Worm (Caenorhabditis elegans) whole organism, young adult: Measurements from ENCODE around the gene C08H9.15.
"Not testable (repeated sequence)": the region's sequence is repeated elsewhere in the genome, so short reads cannot be mapped to it uniquely, and the experiment has no call there.

Experiments used
- T26A5.8 ChIP-seq: sonication (generic microtip); optimal IDR thresholded peaks from 2 replicates; lab custom pipeline; 2016; ENCODE audit warnings: missing genetic modification characterization, missing compliant biosample characterization
- ama-1 ChIP-seq, 3 experiments: fragments of 150-350 bp in 1 of 3; sonication (generic microtip) in 2 of 3; optimal IDR thresholded peaks; 2 replicates each; lab custom pipeline; 2014 to 2018; ENCODE audit warnings: missing biosample characterization in 2 of 3, missing genetic modification characterization in 2 of 3, missing genetic modification reagents in 2 of 3
- athp-1 ChIP-seq: sonication (generic microtip); optimal IDR thresholded peaks from 2 replicates; lab custom pipeline; 2017; ENCODE audit warnings: mild to moderate bottlenecking, missing genetic modification characterization, missing compliant biosample characterization
- dpl-1 ChIP-seq: fragments of 150-350 bp; optimal IDR thresholded peaks from 2 replicates; lab custom pipeline; 2014; ENCODE audit warnings: missing biosample characterization, missing genetic modification reagents, missing genetic modification characterization

DNA sequence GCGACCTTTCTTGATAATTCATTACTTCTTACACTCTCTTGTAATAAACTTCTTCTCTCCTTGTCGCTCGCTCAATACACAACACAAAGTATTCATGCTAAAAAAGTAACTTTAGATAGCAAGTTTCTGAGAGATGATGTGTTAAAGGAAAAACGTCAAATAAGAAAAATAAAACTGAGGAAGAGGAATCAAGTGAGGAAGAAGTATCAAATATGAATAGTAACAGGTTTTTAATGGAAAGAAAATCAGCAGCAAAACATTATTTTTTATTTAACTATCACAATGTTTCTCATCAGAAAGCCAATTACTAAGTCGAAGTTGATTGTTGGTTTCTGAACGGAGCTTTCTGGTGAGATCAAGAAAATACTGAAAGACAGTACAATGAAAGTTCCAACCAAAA is 14.6 kb upstream of the C08H9.15 start, which contains the start of gene chil-1:
- not testable (repeated sequence) for TF ChIP-seq ama-1 (optimal IDR thresholded peaks at IDR 0.05; lab: Kevin White, UChicago); ama-1 (GFP tag; optimal IDR thresholded peaks at IDR 0.05; lab: Kevin White, UChicago); athp-1 (tag; lab: Kevin White, UChicago); T26A5.8; dpl-1 (GFP tag; lab: Kevin White, UChicago)
